Fruit fly (Drosophila melanogaster): ENCODE data around the gene Es2.

Gene Es2

dm6 chrX:8464378-8465036 is 3.2 kb downstream of the Es2 start, which contains the start of gene Sptr (continued):
- TF ChIP-seq Sox102F (GFP tag; optimal IDR thresholded peaks at IDR 0.05) (peak; percentile 86), vfl (GFP tag; optimal IDR thresholded peaks at IDR 0.05) (peak; percentile 82), CG5953 (GFP tag; IDR thresholded peaks at IDR 0.05) (peak; percentile 75), CG12299 (tag; optimal IDR thresholded peaks at IDR 0.05) (peak; percentile 90), CG1529 (GFP tag; optimal IDR thresholded peaks at IDR 0.05) (peak; percentile 57), CG18476 (GFP tag; optimal IDR thresholded peaks at IDR 0.05) (peak; percentile 81), jing (GFP tag; optimal IDR thresholded peaks at IDR 0.05) (peak; percentile 66), insv (GFP tag; optimal IDR thresholded peaks at IDR 0.05) (peak in 1 of 2 experiments; percentile 52), scrt (GFP tag; optimal IDR thresholded peaks at IDR 0.05) (peak; percentile 89), run (tag; optimal IDR thresholded peaks at IDR 0.05) (peak; percentile 75), CG12659 (GFP tag; optimal IDR thresholded peaks at IDR 0.05) (peak; percentile 92), CG7745 (tag; optimal IDR thresholded peaks at IDR 0.05) (no peak), CHES-1-like (GFP tag; optimal IDR thresholded peaks at IDR 0.05) (peak; percentile 63), vvl (GFP tag; IDR thresholded peaks at IDR 0.05) (peak; percentile 95), CG13123 (GFP tag; optimal IDR thresholded peaks at IDR 0.05) (peak; percentile 38), CG4707 (GFP tag; optimal IDR thresholded peaks at IDR 0.05) (peak; percentile 23), inv (GFP tag; IDR thresholded peaks at IDR 0.05; ENCODE audit: partially characterized antibody) (no peak), Abd-B (GFP tag; optimal IDR thresholded peaks at IDR 0.05) (peak; percentile 72), Lhr (GFP tag; optimal IDR thresholded peaks at IDR 0.05) (no peak), Hr51 (GFP tag; optimal IDR thresholded peaks at IDR 0.05) (peak; percentile 64 to 94), HmgZ (tag; optimal IDR thresholded peaks at IDR 0.05) (peak; percentile 91), Dip2 (GFP tag; IDR thresholded peaks at IDR 0.05) (no peak), pan (optimal IDR thresholded peaks at IDR 0.05) (no peak), pan (GFP tag; optimal IDR thresholded peaks at IDR 0.05 in 1 of 2, IDR thresholded peaks at IDR 0.05 in 1 of 2) (peak in 1 of 2 experiments; percentile 94), CG12769 (tag; optimal IDR thresholded peaks at IDR 0.05) (peak; percentile 89), bcd (GFP tag; optimal IDR thresholded peaks at IDR 0.05) (peak; percentile 87), CG16863 (GFP tag; optimal IDR thresholded peaks at IDR 0.05) (peak; percentile 57), CG11504 (tag; optimal IDR thresholded peaks at IDR 0.05) (peak; percentile 91), CG15601 (tag; optimal IDR thresholded peaks at IDR 0.05) (peak; percentile 58), Dip3 (GFP tag; optimal IDR thresholded peaks at IDR 0.05) (peak; percentile 79), pum (GFP tag; optimal IDR thresholded peaks at IDR 0.05) (peak; percentile 54), CG7556 (GFP tag; optimal IDR thresholded peaks at IDR 0.05) (peak; percentile 91), Hey (tag; optimal IDR thresholded peaks at IDR 0.05) (peak; percentile 14), sd (tag; optimal IDR thresholded peaks at IDR 0.05) (peak; percentile 65), B-H2 (GFP tag; optimal IDR thresholded peaks at IDR 0.05) (peak; percentile 93), ems (GFP tag; optimal IDR thresholded peaks at IDR 0.05) (peak; percentile 80), Rx (GFP tag; IDR thresholded peaks at IDR 0.05) (peak; percentile 82), onecut (GFP tag; IDR thresholded peaks at IDR 0.05) (peak; percentile 63), sqz (GFP tag; optimal IDR thresholded peaks at IDR 0.05) (no peak), az2 (GFP tag; optimal IDR thresholded peaks at IDR 0.05) (peak; percentile 73), peb (GFP tag; IDR thresholded peaks at IDR 0.05) (peak; percentile 57; the same call in 1 of the 2 replicates), CG1233 (GFP tag; optimal IDR thresholded peaks at IDR 0.05) (peak; percentile 80), wdn (GFP tag; IDR thresholded peaks at IDR 0.05) (peak; percentile 86), HLHmδ (GFP tag; optimal IDR thresholded peaks at IDR 0.05) (no peak), CG12744 (GFP tag; optimal IDR thresholded peaks at IDR 0.05) (peak; percentile 68), CG10959 (GFP tag; IDR thresholded peaks at IDR 0.05) (peak; percentile 31; the same call in 1 of the 2 replicates), CG17361 (GFP tag; IDR thresholded peaks at IDR 0.05) (peak; percentile 77), NfI (GFP tag; optimal IDR thresholded peaks at IDR 0.05) (peak; percentile 84), ewg (GFP tag; optimal IDR thresholded peaks at IDR 0.05) (peak; percentile 66)
